Worm (Caenorhabditis elegans): ENCODE results near the gene F46E10.2.

The F46E10.2 gene

ce11 chrV:6509717-6510116, 10.5 kb upstream of the F46E10.2 start, which contains the start of gene ubh-2:
TSS of gene ubh-2 (minus strand) at chrV:6509817.
- TF ChIP-seq unc-62 (GFP tag; optimal IDR thresholded peaks at IDR 0.05) (no peak), alr-1 (tag; optimal IDR thresholded peaks at IDR 0.05) (no peak), nhr-10 (tag; optimal IDR thresholded peaks at IDR 0.05) (no peak), elt-1 (tag; optimal IDR thresholded peaks at IDR 0.05) (no peak), unc-39 (tag; optimal IDR thresholded peaks at IDR 0.05) (no peak), nhr-25 (tag; optimal IDR thresholded peaks at IDR 0.05) (no peak), sma-9 (GFP tag; optimal IDR thresholded peaks at IDR 0.05) (no peak), sma-9 (tag; optimal IDR thresholded peaks at IDR 0.05) (no peak), nhr-237 (tag; optimal IDR thresholded peaks at IDR 0.05) (no peak), sem-4 (tag; optimal IDR thresholded peaks at IDR 0.05) (no peak), elt-3 (tag; optimal IDR thresholded peaks at IDR 0.05) (no peak)

- peak in 1 of 2 experiments; percentile 10 for TF ChIP-seq lsy-2 (tag; optimal IDR thresholded peaks at IDR 0.05)
- no peak for TF ChIP-seq mab-5 (tag; optimal IDR thresholded peaks at IDR 0.05)
Observed at ce11 chrV:6510622-6511021, 9.6 kb upstream of the F46E10.2 start.

ce11 chrV:6511121-6511520, 9.1 kb upstream of the F46E10.2 start, which contains the start of gene ubh-1:
TSS of gene ubh-1 (minus strand) at chrV:6511409.
- TF ChIP-seq elt-1 (tag; optimal IDR thresholded peaks at IDR 0.05) (no peak), dmd-4 (tag; optimal IDR thresholded peaks at IDR 0.05) (no peak), nhr-12 (tag; optimal IDR thresholded peaks at IDR 0.05) (no peak)

ce11 chrV:6513356-6513755, 6.9 kb upstream of the F46E10.2 start:
- TF ChIP-seq nhr-23 (tag; optimal IDR thresholded peaks at IDR 0.05) (no peak), nhr-12 (tag; optimal IDR thresholded peaks at IDR 0.05) (no peak), fos-1 (tag; optimal IDR thresholded peaks at IDR 0.05) (peak; percentile 7), nhr-21 (tag; optimal IDR thresholded peaks at IDR 0.05) (peak; percentile 8), sma-9 (GFP tag; optimal IDR thresholded peaks at IDR 0.05) (no peak), sma-9 (tag; optimal IDR thresholded peaks at IDR 0.05) (no peak), ZK546.5 (tag; optimal IDR thresholded peaks at IDR 0.05) (no peak)

- no peak for TF ChIP-seq Y55F3AM.14 (GFP tag; optimal IDR thresholded peaks at IDR 0.05)
- TF ChIP-seq nhr-21 (tag; optimal IDR thresholded peaks at IDR 0.05): peak; percentile 37
- no peak for TF ChIP-seq elt-1 (tag; optimal IDR thresholded peaks at IDR 0.05)
- TF ChIP-seq nhr-77 (tag; optimal IDR thresholded peaks at IDR 0.05): no peak
- no peak for TF ChIP-seq alr-1 (tag; optimal IDR thresholded peaks at IDR 0.05)
- peak; percentile 13 for TF ChIP-seq sma-9 (GFP tag; optimal IDR thresholded peaks at IDR 0.05)
- no peak for TF ChIP-seq sma-9 (tag; optimal IDR thresholded peaks at IDR 0.05)
- TF ChIP-seq lin-39 (tag; optimal IDR thresholded peaks at IDR 0.05): no peak
- no peak for TF ChIP-seq R02D3.7 (tag; optimal IDR thresholded peaks at IDR 0.05)
Observed at ce11 chrV:6513786-6514430, 6.3 kb upstream of the F46E10.2 start.

DNA sequence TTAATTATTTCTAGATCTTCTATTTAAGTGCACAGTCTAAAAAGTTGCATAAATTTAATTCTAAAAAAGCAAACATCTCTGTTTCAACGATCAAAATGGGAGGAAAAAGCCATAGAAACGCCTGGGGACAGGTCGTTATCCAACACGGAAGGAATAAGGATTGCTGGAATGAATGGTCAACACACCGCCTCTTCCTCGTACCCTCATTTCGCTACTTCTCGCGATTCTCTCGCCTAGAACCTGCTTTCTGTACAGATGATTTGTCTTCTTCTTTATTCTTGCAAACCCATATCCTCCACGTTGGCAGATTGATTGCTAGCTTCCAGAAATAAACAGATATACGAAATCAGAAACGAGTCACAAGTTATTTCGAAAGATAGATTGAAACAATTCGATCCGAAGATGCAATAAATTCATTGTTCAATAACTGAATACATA, 5.3 kb upstream of the F46E10.2 start, which contains the start of gene dpy-11:
TSS of gene dpy-11 (minus strand) at position 354 of the 438 bp plus-strand sequence.
- TF ChIP-seq elt-3 (tag; optimal IDR thresholded peaks at IDR 0.05): no peak
- no peak for TF ChIP-seq nhr-12 (tag; optimal IDR thresholded peaks at IDR 0.05)
- TF ChIP-seq unc-39 (tag; optimal IDR thresholded peaks at IDR 0.05): no peak
- no peak for TF ChIP-seq R02D3.7 (tag; optimal IDR thresholded peaks at IDR 0.05)
- TF ChIP-seq ztf-1 (GFP tag; conservative IDR thresholded peaks at IDR 0.05): no peak
- no peak for TF ChIP-seq mbf-1 (tag; optimal IDR thresholded peaks at IDR 0.05)
- peak; percentile 96 for TF ChIP-seq ama-1 (optimal IDR thresholded peaks at IDR 0.05)
- peak; percentile 43 for TF ChIP-seq Y55F3AM.14 (GFP tag; optimal IDR thresholded peaks at IDR 0.05)
- no peak for TF ChIP-seq lin-39 (tag; optimal IDR thresholded peaks at IDR 0.05)
- no peak for TF ChIP-seq ztf-11 (tag; optimal IDR thresholded peaks at IDR 0.05)
- TF ChIP-seq lin-13 (GFP tag; optimal IDR thresholded peaks at IDR 0.05): peak; percentile 34
- peak; percentile 59 for TF ChIP-seq sma-3 (GFP tag; optimal IDR thresholded peaks at IDR 0.05)
- no peak for TF ChIP-seq nhr-237 (tag; optimal IDR thresholded peaks at IDR 0.05)
- TF ChIP-seq snpc-4 (tag; optimal IDR thresholded peaks at IDR 0.05): no peak
- no peak for TF ChIP-seq zag-1 (tag; optimal IDR thresholded peaks at IDR 0.05)
- TF ChIP-seq sem-4 (tag; optimal IDR thresholded peaks at IDR 0.05): no peak
- TF ChIP-seq blmp-1 (tag; optimal IDR thresholded peaks at IDR 0.05; ENCODE audit: insufficient read depth): peak; percentile 37
- peak; percentile 17 for TF ChIP-seq mab-5 (tag; optimal IDR thresholded peaks at IDR 0.05)
- peak; percentile 17 for TF ChIP-seq F13H6.1 (tag; optimal IDR thresholded peaks at IDR 0.05)
- TF ChIP-seq fos-1 (tag; optimal IDR thresholded peaks at IDR 0.05): peak; percentile 36
- peak; percentile 87 for TF ChIP-seq nhr-129 (tag; optimal IDR thresholded peaks at IDR 0.05)
- peak in 1 of 2 experiments; percentile 51 for TF ChIP-seq lsy-2 (tag; optimal IDR thresholded peaks at IDR 0.05)
- TF ChIP-seq mdl-1 (tag; optimal IDR thresholded peaks at IDR 0.05): peak in 1 of 2 experiments; percentile 0
- TF ChIP-seq dmd-4 (tag; optimal IDR thresholded peaks at IDR 0.05): no peak
- TF ChIP-seq ztf-4 (tag; optimal IDR thresholded peaks at IDR 0.05): peak; percentile 64
- no peak for TF ChIP-seq ceh-82 (tag; optimal IDR thresholded peaks at IDR 0.05)
- TF ChIP-seq nhr-25 (tag; optimal IDR thresholded peaks at IDR 0.05): peak; percentile 51
- TF ChIP-seq peb-1 (tag; optimal IDR thresholded peaks at IDR 0.05): no peak
- peak; percentile 43 for TF ChIP-seq nhr-6 (tag; optimal IDR thresholded peaks at IDR 0.05)
- TF ChIP-seq sma-9 (GFP tag; optimal IDR thresholded peaks at IDR 0.05): peak; percentile 14
- no peak for TF ChIP-seq sma-9 (tag; optimal IDR thresholded peaks at IDR 0.05)
- no peak for TF ChIP-seq unc-62 (GFP tag; optimal IDR thresholded peaks at IDR 0.05)
- peak; percentile 59 for TF ChIP-seq nhr-21 (tag; optimal IDR thresholded peaks at IDR 0.05)
- TF ChIP-seq aly-2 (tag; optimal IDR thresholded peaks at IDR 0.05): no peak

Measured in whole organism, L2 larva.